Worm (Caenorhabditis elegans): ENCODE measurements around the gene F07B7.7.
"Not testable (repeated sequence)": the region's sequence is repeated elsewhere in the genome, so short reads cannot be mapped to it uniquely, and the experiment has no call there.

- not testable (repeated sequence) for TF ChIP-seq T22C8.4, ztf-29 (GFP tag; IDR thresholded peaks at IDR 0.05)
Measured at ce11 chrV:8835311-8835710, at the start of gene F07B7.7.

Data from whole organism, midembryonic.